Worm (Caenorhabditis elegans): ENCODE results near the gene selt-1.2.

selt-1.2 gene

DNA sequence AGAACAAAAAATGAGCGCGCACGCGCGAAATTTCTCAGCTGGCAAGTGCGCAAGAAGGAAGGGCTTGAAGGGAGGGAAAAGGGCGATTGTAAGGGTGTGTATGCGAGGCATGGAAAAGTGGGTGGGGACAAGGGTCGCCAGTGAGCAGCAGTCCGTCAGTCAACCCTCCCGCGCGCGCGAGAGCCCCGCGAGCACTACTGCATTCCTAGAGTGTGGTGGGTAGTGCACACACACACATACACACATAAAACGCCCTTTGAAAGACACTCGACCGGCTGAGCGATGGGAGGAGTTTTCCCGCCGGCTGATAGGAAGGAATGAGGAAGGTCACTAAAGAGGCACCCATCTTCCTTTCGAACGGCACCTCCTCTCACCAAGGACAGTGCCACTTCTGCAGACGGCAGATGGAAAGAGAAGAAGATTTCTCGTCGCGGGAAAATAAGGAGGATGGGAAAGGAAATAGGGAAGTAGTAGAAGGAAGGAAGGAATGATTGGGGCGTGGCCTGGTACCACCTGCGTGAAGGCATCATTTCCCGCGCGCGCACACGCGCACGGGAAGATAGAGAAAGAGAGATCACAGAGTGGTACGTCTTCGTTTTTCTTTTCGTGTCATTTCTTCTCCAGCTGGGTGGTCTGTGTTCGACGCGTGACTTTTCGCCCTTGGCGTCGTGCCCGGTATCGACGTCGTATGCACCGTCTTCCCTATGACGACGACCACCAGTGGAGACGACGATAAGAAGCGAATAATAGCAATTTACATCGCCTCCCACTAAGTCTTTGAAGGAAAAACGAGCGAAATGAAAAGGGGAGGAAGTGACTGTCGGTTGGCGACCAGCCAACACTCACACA lies 30.1 kb downstream of the selt-1.2 start:
- TF ChIP-seq syd-9 (tag; optimal IDR thresholded peaks at IDR 0.05) (peak; percentile 55), F13H6.1 (tag; optimal IDR thresholded peaks at IDR 0.05) (peak; percentile 2), ztf-16 (tag; optimal IDR thresholded peaks at IDR 0.05) (peak; percentile 27), ceh-2 (tag; optimal IDR thresholded peaks at IDR 0.05) (peak; percentile 23), hlh-30 (tag; optimal IDR thresholded peaks at IDR 0.05; ENCODE audit: insufficient read depth) (peak; percentile 53), pha-2 (tag; optimal IDR thresholded peaks at IDR 0.05) (peak; percentile 56), ceh-45 (GFP tag; IDR thresholded peaks at IDR 0.05) (no peak), fkh-6 (tag; optimal IDR thresholded peaks at IDR 0.05) (peak; percentile 61), pax-1 (tag; optimal IDR thresholded peaks at IDR 0.05) (no peak), ref-2 (tag; optimal IDR thresholded peaks at IDR 0.05) (peak; percentile 32), ceh-14 (tag; optimal IDR thresholded peaks at IDR 0.05) (peak; percentile 29), eyg-1 (tag; optimal IDR thresholded peaks at IDR 0.05) (peak; percentile 45), nfya-1 (tag; optimal IDR thresholded peaks at IDR 0.05) (no peak), rnt-1 (tag; optimal IDR thresholded peaks at IDR 0.05) (peak; percentile 2), elt-2 (tag; optimal IDR thresholded peaks at IDR 0.05) (no peak), ceh-18 (tag; optimal IDR thresholded peaks at IDR 0.05) (peak; percentile 42), ceh-31 (tag; optimal IDR thresholded peaks at IDR 0.05) (peak; percentile 8), T23F11.4 (GFP tag; optimal IDR thresholded peaks at IDR 0.05) (peak; percentile 28), dve-1 (tag; optimal IDR thresholded peaks at IDR 0.05) (no peak), C38D4.7 (GFP tag; optimal IDR thresholded peaks at IDR 0.05) (peak; percentile 29), C08G9.2 (tag; optimal IDR thresholded peaks at IDR 0.05) (peak; percentile 1), nhr-232 (tag; optimal IDR thresholded peaks at IDR 0.05) (peak; percentile 34), ceh-22 (tag; optimal IDR thresholded peaks at IDR 0.05) (peak; percentile 58), tbx-2 (tag; optimal IDR thresholded peaks at IDR 0.05) (peak; percentile 63), K09A11.1 (tag; optimal IDR thresholded peaks at IDR 0.05; ENCODE audit: insufficient read depth) (no peak), lin-11 (tag; optimal IDR thresholded peaks at IDR 0.05) (no peak), pag-3 (tag; optimal IDR thresholded peaks at IDR 0.05; ENCODE audit: borderline replicate concordance) (peak; percentile 26), unc-42 (tag; optimal IDR thresholded peaks at IDR 0.05) (peak; percentile 44), pqm-1 (tag; optimal IDR thresholded peaks at IDR 0.05) (no peak), ceh-34 (tag; optimal IDR thresholded peaks at IDR 0.05) (peak; percentile 65), ttx-3 (tag; optimal IDR thresholded peaks at IDR 0.05) (peak; percentile 20), odd-2 (tag; optimal IDR thresholded peaks at IDR 0.05) (no peak)

DNA sequence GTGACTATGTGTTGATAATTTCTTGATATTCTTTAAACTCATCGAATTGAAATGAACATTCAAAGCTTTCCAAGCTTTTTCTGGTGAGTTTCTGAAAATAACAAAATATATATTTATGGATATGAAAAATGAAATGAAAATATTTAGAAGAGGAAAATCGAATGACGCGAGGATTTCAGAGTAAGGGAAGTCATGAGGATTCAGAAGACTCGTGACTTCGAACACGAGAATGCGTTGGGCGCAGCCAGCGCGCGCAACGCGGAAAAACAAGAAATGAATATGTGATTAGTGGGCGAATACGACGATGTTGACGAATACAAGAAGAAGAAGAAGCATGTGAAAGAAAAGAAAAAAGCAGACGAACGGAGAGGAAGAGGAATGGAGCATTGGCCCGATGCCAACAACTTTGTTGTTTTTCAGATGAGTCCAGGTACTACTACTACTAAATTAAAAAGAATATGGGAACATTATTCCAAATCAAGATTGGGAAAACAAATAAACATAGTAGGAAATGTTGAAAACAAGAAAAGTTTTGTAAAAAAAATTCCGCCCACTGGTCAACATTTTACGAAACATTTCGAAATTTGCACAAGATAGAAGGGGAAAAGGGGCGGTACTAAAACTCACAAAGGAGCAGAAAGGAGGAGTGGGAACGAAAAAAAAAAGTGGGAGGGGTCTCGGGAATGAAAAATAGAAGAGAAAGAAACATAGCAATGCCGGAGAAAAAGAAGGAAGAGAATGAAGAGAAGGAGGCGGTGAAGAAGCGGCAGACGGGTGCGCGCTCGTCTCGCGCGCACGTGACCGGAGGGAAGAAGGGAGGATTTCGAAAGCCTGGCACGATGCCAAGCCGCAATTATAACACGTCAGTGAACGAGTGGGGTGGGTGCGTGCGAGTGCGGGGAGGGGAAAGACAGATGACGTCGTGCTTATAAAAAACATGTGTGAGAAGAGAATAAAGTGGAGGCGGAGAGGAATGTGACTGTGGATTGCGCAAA lies 31.7 kb downstream of the selt-1.2 start:
- TF ChIP-seq pha-4 (tag; optimal IDR thresholded peaks at IDR 0.05) (no peak), tbx-2 (tag; optimal IDR thresholded peaks at IDR 0.05) (peak; percentile 66), ceh-48 (tag; optimal IDR thresholded peaks at IDR 0.05) (no peak), rnt-1 (tag; optimal IDR thresholded peaks at IDR 0.05) (peak; percentile 86), pat-9 (tag; optimal IDR thresholded peaks at IDR 0.05) (no peak), syd-9 (tag; optimal IDR thresholded peaks at IDR 0.05) (no peak), ceh-34 (tag; optimal IDR thresholded peaks at IDR 0.05) (peak; percentile 61), K02D7.2 (tag; optimal IDR thresholded peaks at IDR 0.05) (no peak), ceh-2 (tag; optimal IDR thresholded peaks at IDR 0.05) (no peak), C38D4.7 (GFP tag; optimal IDR thresholded peaks at IDR 0.05) (no peak), ttx-3 (tag; optimal IDR thresholded peaks at IDR 0.05) (no peak), lim-6 (tag; optimal IDR thresholded peaks at IDR 0.05) (no peak), gmeb-2 (tag; optimal IDR thresholded peaks at IDR 0.05) (peak; percentile 8), T23F11.4 (GFP tag; optimal IDR thresholded peaks at IDR 0.05) (no peak), ceh-31 (tag; optimal IDR thresholded peaks at IDR 0.05) (peak; percentile 78), nfya-1 (tag; optimal IDR thresholded peaks at IDR 0.05) (peak; percentile 65), dve-1 (tag; optimal IDR thresholded peaks at IDR 0.05) (peak; percentile 39), ceh-18 (tag; optimal IDR thresholded peaks at IDR 0.05) (peak; percentile 83), hlh-8 (tag; optimal IDR thresholded peaks at IDR 0.05) (peak; percentile 35), hlh-30 (tag; optimal IDR thresholded peaks at IDR 0.05; ENCODE audit: insufficient read depth) (peak; percentile 97), pros-1 (tag; optimal IDR thresholded peaks at IDR 0.05) (peak; percentile 88), eyg-1 (tag; optimal IDR thresholded peaks at IDR 0.05) (no peak), pag-3 (tag; optimal IDR thresholded peaks at IDR 0.05; ENCODE audit: borderline replicate concordance) (no peak), unc-55 (GFP tag; optimal IDR thresholded peaks at IDR 0.05) (peak; percentile 91), ref-2 (tag; optimal IDR thresholded peaks at IDR 0.05) (no peak), unc-42 (tag; optimal IDR thresholded peaks at IDR 0.05) (peak; percentile 64)

Measured in whole organism, late embryonic.